Worm (Caenorhabditis elegans) whole organism, young adult: ENCODE measurements around the gene vglu-2.

Source experiments
- F22D6.2 ChIP-seq: sonication (generic microtip); optimal IDR thresholded peaks from 2 replicates; lab custom pipeline; 2016; ENCODE audit warnings: mild to moderate bottlenecking, missing genetic modification characterization, missing compliant biosample characterization
- F37B4.10 ChIP-seq: fragments of 200-800 bp; sonication (Bioruptor generic); IDR thresholded peaks from 2 replicates; pipeline ENCODE4 v1.3.6; 2022; ENCODE audit warnings: missing genetic modification characterization, missing compliant biosample characterization
- F52B5.7 ChIP-seq: sonication (generic microtip); optimal IDR thresholded peaks from 2 replicates; lab custom pipeline; 2016; ENCODE audit warnings: mild to moderate bottlenecking, missing genetic modification characterization, missing compliant biosample characterization
- K12H6.12 ChIP-seq: fragments of 200-800 bp; sonication (Bioruptor generic); optimal IDR thresholded peaks from 2 replicates; lab custom pipeline; 2018; ENCODE audit warnings: mild to moderate bottlenecking, missing genetic modification characterization, missing compliant biosample characterization
- ama-1 ChIP-seq, 3 experiments: fragments of 150-350 bp in 1 of 3; sonication (generic microtip) in 2 of 3; optimal IDR thresholded peaks; 2 replicates each; lab custom pipeline; 2014 to 2018; ENCODE audit warnings: missing biosample characterization in 2 of 3, missing genetic modification characterization in 2 of 3, missing genetic modification reagents in 2 of 3
- atf-7 ChIP-seq: sonication (generic microtip); optimal IDR thresholded peaks from 2 replicates; lab custom pipeline; 2017; ENCODE audit warnings: mild to moderate bottlenecking, missing genetic modification characterization, missing compliant biosample characterization
- attf-5 ChIP-seq: fragments of 200-800 bp; sonication (Bioruptor generic); optimal IDR thresholded peaks from 2 replicates; lab custom pipeline; 2018; ENCODE audit warnings: mild to moderate bottlenecking, missing genetic modification characterization, missing compliant biosample characterization
- cebp-1 ChIP-seq, 2 experiments: fragments of 200-800 bp in 1 of 2; sonication (Bioruptor generic) in 1 of 2; sonication (generic microtip) in 1 of 2; IDR thresholded peaks in 1 of 2; optimal IDR thresholded peaks in 1 of 2; 2 replicates each; pipeline versions ENCODE4 v1.3.6 to Lab custom; 2017 to 2022; ENCODE audit warnings: missing compliant biosample characterization in 2 of 2, missing genetic modification characterization in 2 of 2, mild to moderate bottlenecking in 1 of 2, missing genetic modification reagents in 1 of 2, moderate library complexity in 1 of 2
- cebp-2 ChIP-seq: fragments of 200-800 bp; sonication (Bioruptor generic); IDR thresholded peaks from 2 replicates; pipeline ENCODE4 v1.3.6; 2022; ENCODE audit warnings: missing genetic modification characterization, missing compliant biosample characterization
- ceh-27 ChIP-seq: fragments of 200-800 bp; sonication (Bioruptor generic); optimal IDR thresholded peaks from 2 replicates; lab custom pipeline; 2018; ENCODE audit warnings: mild to moderate bottlenecking, missing genetic modification characterization, moderate library complexity, missing compliant biosample characterization
- ceh-40 ChIP-seq: fragments of 200-800 bp; sonication (Bioruptor generic); IDR thresholded peaks from 2 replicates; pipeline ENCODE4 v1.3.6; 2022; ENCODE audit warnings: missing genetic modification characterization, missing compliant biosample characterization
- dpl-1 ChIP-seq: fragments of 150-350 bp; optimal IDR thresholded peaks from 2 replicates; lab custom pipeline; 2014; ENCODE audit warnings: missing biosample characterization, missing genetic modification reagents, missing genetic modification characterization
- egrh-3 ChIP-seq: fragments of 200-800 bp; sonication (Bioruptor generic); IDR thresholded peaks from 2 replicates; pipeline ENCODE4 v1.3.6; 2022; ENCODE audit warnings: missing genetic modification reagents, missing genetic modification characterization, missing compliant biosample characterization
- ets-4 ChIP-seq: fragments of 200-800 bp; sonication (Bioruptor generic); optimal IDR thresholded peaks from 2 replicates; lab custom pipeline; 2018; ENCODE audit warnings: mild to moderate bottlenecking, missing genetic modification characterization, missing compliant biosample characterization
- hlh-12 ChIP-seq: sonication (generic microtip); optimal IDR thresholded peaks from 2 replicates; lab custom pipeline; 2016; ENCODE audit warnings: missing genetic modification characterization, missing compliant biosample characterization
- hlh-26 ChIP-seq: fragments of 200-800 bp; sonication (Bioruptor generic); conservative IDR thresholded peaks from 2 replicates; pipeline ENCODE4 v1.3.6; 2022; ENCODE audit warnings: missing genetic modification reagents, missing genetic modification characterization, missing compliant biosample characterization
- hmg-1.2 ChIP-seq: fragments of 200-800 bp; sonication (Bioruptor generic); IDR thresholded peaks from 2 replicates; pipeline ENCODE4 v1.3.6; 2022; ENCODE audit warnings: missing genetic modification reagents, missing genetic modification characterization, missing compliant biosample characterization
- lin-35 ChIP-seq, 3 experiments: fragments of 150-350 bp in 2 of 3; sonication (generic microtip) in 1 of 3; optimal IDR thresholded peaks; 2 replicates each; lab custom pipeline; 2014 to 2018; ENCODE audit warnings: missing biosample characterization in 3 of 3, missing genetic modification characterization in 3 of 3, missing genetic modification reagents in 3 of 3
- lin-40 ChIP-seq: sonication (generic microtip); optimal IDR thresholded peaks from 2 replicates; lab custom pipeline; 2016; ENCODE audit warnings: missing genetic modification characterization, mild to moderate bottlenecking, missing compliant biosample characterization, missing genotype, missing genetic modification reagents
- lsl-1 ChIP-seq: fragments of 200-800 bp; sonication (Bioruptor generic); optimal IDR thresholded peaks from 2 replicates; lab custom pipeline; 2018; ENCODE audit warnings: mild to moderate bottlenecking, missing genetic modification characterization, moderate library complexity, missing compliant biosample characterization
- mcd-1 ChIP-seq: fragments of 200-800 bp; sonication (Bioruptor generic); IDR thresholded peaks from 2 replicates; pipeline ENCODE4 v1.3.6; 2022; ENCODE audit warnings: missing genetic modification reagents, missing genetic modification characterization, missing compliant biosample characterization
- nfyb-1 ChIP-seq: fragments of 200-800 bp; sonication (Bioruptor generic); IDR thresholded peaks from 2 replicates; pipeline ENCODE4 v1.3.6; 2022; ENCODE audit warnings: missing genetic modification reagents, missing genetic modification characterization, missing compliant biosample characterization
- nhr-179 ChIP-seq: sonication (generic microtip); optimal IDR thresholded peaks from 2 replicates; lab custom pipeline; 2016; ENCODE audit warnings: mild to moderate bottlenecking, missing genetic modification characterization, missing compliant biosample characterization
- nhr-80 ChIP-seq: sonication (generic microtip); optimal IDR thresholded peaks from 2 replicates; lab custom pipeline; 2016; ENCODE audit warnings: missing genetic modification characterization, missing compliant biosample characterization
- sea-2 ChIP-seq: fragments of 200-800 bp; sonication (Bioruptor generic); IDR thresholded peaks from 2 replicates; pipeline ENCODE4 v1.3.6; 2022; ENCODE audit warnings: missing genetic modification characterization, missing compliant biosample characterization
- snpc-1.3 ChIP-seq: sonication (generic microtip); optimal IDR thresholded peaks from 2 replicates; lab custom pipeline; 2017; ENCODE audit warnings: missing genetic modification characterization, mild to moderate bottlenecking, missing compliant biosample characterization, antibody characterized with exemption, moderate library complexity, missing genotype, missing genetic modification reagents; ENCODE audit not compliant: insufficient read depth
- snpc-3.4 ChIP-seq: sonication (generic microtip); optimal IDR thresholded peaks from 2 replicates; lab custom pipeline; 2017; ENCODE audit warnings: missing genetic modification characterization, mild to moderate bottlenecking, missing compliant biosample characterization, antibody characterized with exemption, moderate library complexity, missing genotype, missing genetic modification reagents
- snpc-4 ChIP-seq, 5 experiments: fragments of 150-350 bp in 1 of 5; sonication (generic microtip) in 4 of 5; optimal IDR thresholded peaks; 2 replicates each; lab custom pipeline; 2014 to 2018; ENCODE audit warnings: missing genetic modification characterization in 5 of 5, missing biosample characterization in 3 of 5, antibody characterized with exemption in 2 of 5, mild to moderate bottlenecking in 2 of 5, missing compliant biosample characterization in 2 of 5, missing genotype in 2 of 5, moderate library complexity in 2 of 5, missing genetic modification reagents in 1 of 5
- sptf-2 ChIP-seq: fragments of 200-800 bp; sonication (Bioruptor generic); optimal IDR thresholded peaks from 2 replicates; lab custom pipeline; 2018; ENCODE audit warnings: mild to moderate bottlenecking, missing genetic modification characterization, missing compliant biosample characterization
- tbp1 ChIP-seq: fragments of 200-800 bp; sonication (Bioruptor generic); optimal IDR thresholded peaks from 2 replicates; lab custom pipeline; 2018; ENCODE audit warnings: mild to moderate bottlenecking, missing genetic modification characterization, missing compliant biosample characterization
- unc-130 ChIP-seq: sonication (generic microtip); optimal IDR thresholded peaks from 2 replicates; lab custom pipeline; 2016; ENCODE audit warnings: missing genetic modification reagents, missing genetic modification characterization, missing compliant biosample characterization
- xnd-1 ChIP-seq: sonication (generic microtip); optimal IDR thresholded peaks from 2 replicates; lab custom pipeline; 2016; ENCODE audit warnings: missing genotype, missing genetic modification reagents, missing genetic modification characterization, missing compliant biosample characterization
- zfh-2 ChIP-seq: fragments of 200-800 bp; sonication (Bioruptor generic); conservative IDR thresholded peaks from 2 replicates; pipeline ENCODE4 v1.3.6; 2022; ENCODE audit warnings: missing genetic modification reagents, missing genetic modification characterization, missing compliant biosample characterization
- ztf-22 ChIP-seq: fragments of 200-800 bp; sonication (Bioruptor generic); optimal IDR thresholded peaks from 2 replicates; lab custom pipeline; 2018; ENCODE audit warnings: mild to moderate bottlenecking, missing genetic modification characterization, moderate library complexity, missing compliant biosample characterization
- ztf-28 ChIP-seq: fragments of 200-800 bp; sonication (Bioruptor generic); IDR thresholded peaks from 2 replicates; pipeline ENCODE4 v1.3.6; 2022; ENCODE audit warnings: missing genetic modification reagents, missing genetic modification characterization, missing compliant biosample characterization

The vglu-2 gene

DNA sequence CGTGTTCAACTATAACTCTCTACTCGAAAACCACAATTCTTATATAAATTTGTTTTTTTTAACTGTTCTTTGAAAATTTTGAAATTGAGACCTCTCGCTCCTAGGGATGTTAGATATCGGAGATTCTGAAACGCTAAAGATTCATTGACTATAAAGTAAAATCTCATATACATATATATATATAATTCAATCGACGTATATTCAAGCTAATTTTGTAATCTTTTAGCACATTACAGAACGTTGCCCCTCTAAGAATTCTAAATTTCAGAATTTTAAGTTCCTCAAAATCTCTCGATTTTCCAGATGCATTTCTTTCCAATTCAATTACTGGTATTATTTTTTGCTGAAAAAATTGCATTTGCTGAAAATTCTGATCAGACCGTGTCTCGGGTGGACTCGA, 16.1 kb upstream of the vglu-2 start, which contains the start of gene pad-2:
pad-2 (plus strand) TSS at position 301 of the 400 bp plus-strand sequence.
- no peak for TF ChIP-seq ztf-22 (GFP tag; lab: Kevin White, UChicago)
- TF ChIP-seq F52B5.7 (tag; lab: Kevin White, UChicago): no peak
- TF ChIP-seq hmg-1.2 (GFP tag; lab: Robert Waterston, UW): no peak
- no peak for TF ChIP-seq hlh-26 (GFP tag; lab: Robert Waterston, UW)
- TF ChIP-seq lsl-1 (GFP tag; lab: Kevin White, UChicago): no peak
- no peak for TF ChIP-seq tbp1
- TF ChIP-seq ceh-27 (GFP tag; lab: Kevin White, UChicago): no peak
- no peak for TF ChIP-seq ets-4 (GFP tag; lab: Kevin White, UChicago)
- no peak for TF ChIP-seq hlh-12
- no peak for TF ChIP-seq unc-130 (GFP tag; lab: Kevin White, UChicago)
- no peak for TF ChIP-seq attf-5 (GFP tag; lab: Kevin White, UChicago)
- no peak for TF ChIP-seq ztf-28 (GFP tag; lab: Robert Waterston, UW)
- no peak for TF ChIP-seq sptf-2
- TF ChIP-seq dpl-1 (GFP tag; lab: Kevin White, UChicago): no peak
- no peak for TF ChIP-seq sea-2 (GFP tag; lab: Robert Waterston, UW)
- TF ChIP-seq snpc-4 (GFP tag; optimal IDR thresholded peaks at IDR 0.05; lab: Kevin White, UChicago): no peak
- TF ChIP-seq snpc-4 (tag; optimal IDR thresholded peaks at IDR 0.05; lab: Kevin White, UChicago): no peak
- no peak for TF ChIP-seq F37B4.10 (GFP tag; lab: Robert Waterston, UW)
- no peak for TF ChIP-seq xnd-1 (tag; lab: Kevin White, UChicago)
- no peak for TF ChIP-seq atf-7 (tag; lab: Kevin White, UChicago)

ce11 chrIII:10284214-10284613, 10.7 kb upstream of the vglu-2 start:
- TF ChIP-seq K12H6.12: peak; percentile 85
- TF ChIP-seq ama-1 (optimal IDR thresholded peaks at IDR 0.05; lab: Kevin White, UChicago): no peak
- TF ChIP-seq ama-1 (GFP tag; optimal IDR thresholded peaks at IDR 0.05; lab: Kevin White, UChicago): no peak
- TF ChIP-seq attf-5 (GFP tag; lab: Kevin White, UChicago): peak; percentile 72
- peak; percentile 50 for TF ChIP-seq ceh-27 (GFP tag; lab: Kevin White, UChicago)
- peak; percentile 52 for TF ChIP-seq mcd-1
- TF ChIP-seq snpc-1.3 (tag; lab: Kevin White, UChicago): no peak
- no peak for TF ChIP-seq F22D6.2 (tag; lab: Kevin White, UChicago)
- no peak for TF ChIP-seq xnd-1 (tag; lab: Kevin White, UChicago)
- TF ChIP-seq lin-40 (tag; lab: Kevin White, UChicago): peak; percentile 48
- peak; percentile 34; the same call in 1 of the 2 replicates for TF ChIP-seq nfyb-1 (GFP tag; lab: Robert Waterston, UW)
- TF ChIP-seq ztf-22 (GFP tag; lab: Kevin White, UChicago): peak; percentile 58
- no peak for TF ChIP-seq snpc-3.4 (tag; lab: Kevin White, UChicago)
- TF ChIP-seq cebp-1 (GFP tag; IDR thresholded peaks at IDR 0.05; lab: Robert Waterston, UW): no peak
- TF ChIP-seq cebp-1 (tag; optimal IDR thresholded peaks at IDR 0.05; lab: Kevin White, UChicago): peak; percentile 64
- no peak for TF ChIP-seq nhr-80 (tag; lab: Kevin White, UChicago)
- TF ChIP-seq egrh-3 (GFP tag; lab: Robert Waterston, UW): peak; percentile 58; the same call in 1 of the 2 replicates
- TF ChIP-seq hmg-1.2 (GFP tag; lab: Robert Waterston, UW): peak; percentile 49
- no peak for TF ChIP-seq dpl-1 (GFP tag; lab: Kevin White, UChicago)
- no peak for TF ChIP-seq nhr-179
- no peak for TF ChIP-seq snpc-4 (GFP tag; optimal IDR thresholded peaks at IDR 0.05; lab: Kevin White, UChicago)
- TF ChIP-seq snpc-4 (tag; optimal IDR thresholded peaks at IDR 0.05; lab: Kevin White, UChicago): peak in 1 of 4 experiments; percentile 16
- TF ChIP-seq zfh-2: peak; percentile 99
- peak; percentile 64; the same call in 1 of the 2 replicates for TF ChIP-seq cebp-2
- TF ChIP-seq lin-35 (GFP tag; optimal IDR thresholded peaks at IDR 0.05; lab: Kevin White, UChicago): peak in 1 of 3 experiments; percentile 18
- TF ChIP-seq ceh-40 (GFP tag; lab: Robert Waterston, UW): no peak
